Fruit fly (Drosophila melanogaster) whole organism, embryonic: Measurements from ENCODE around the gene AlaRS-m.

Experiments
- CG12236 ChIP-seq: fragments of 200-800 bp; sonication (Bioruptor generic); optimal IDR thresholded peaks from 2 replicates; lab custom pipeline; 2016; ENCODE audit warnings: missing biosample characterization, missing genetic modification characterization
- CG13894 ChIP-seq: fragments of 200-800 bp; sonication (Bioruptor generic); optimal IDR thresholded peaks from 3 replicates; lab custom pipeline; 2018; ENCODE audit warnings: missing biosample characterization, mild to moderate bottlenecking, missing genetic modification characterization, moderate library complexity
- CG14014 ChIP-seq: fragments of 200-800 bp; sonication (Bioruptor generic); IDR thresholded peaks from 2 replicates; pipeline ENCODE4 v1.3.6; 2022; ENCODE audit warnings: missing biosample characterization, missing genetic modification characterization
- CG15479 ChIP-seq: fragments of 200-800 bp; sonication (Bioruptor generic); optimal IDR thresholded peaks from 3 replicates; lab custom pipeline; 2019; ENCODE audit warnings: missing biosample characterization, mild to moderate bottlenecking, missing genetic modification characterization, moderate library complexity
- CG16863 ChIP-seq: fragments of 200-800 bp; sonication (Bioruptor generic); optimal IDR thresholded peaks from 3 replicates; lab custom pipeline; 2016; ENCODE audit warnings: missing biosample characterization, missing genetic modification characterization
- CG2678 ChIP-seq: fragments of 200-800 bp; sonication (Bioruptor generic); optimal IDR thresholded peaks from 3 replicates; lab custom pipeline; 2019; ENCODE audit warnings: missing biosample characterization, mild to moderate bottlenecking, missing genetic modification characterization, moderate library complexity
- CG34376 ChIP-seq: fragments of 200-800 bp; sonication (Bioruptor generic); optimal IDR thresholded peaks from 2 replicates; lab custom pipeline; 2018; ENCODE audit warnings: missing biosample characterization, mild to moderate bottlenecking, missing genetic modification characterization
- CG6683 ChIP-seq: fragments of 200-800 bp; sonication (Bioruptor generic); optimal IDR thresholded peaks from 2 replicates; lab custom pipeline; 2017; ENCODE audit warnings: missing biosample characterization, mild to moderate bottlenecking, missing genetic modification characterization, missing genetic modification reagents
- D ChIP-seq, 2 experiments: fragments of 200-800 bp in 1 of 2; fragments of >200 bp in 1 of 2; sonication (Bioruptor generic) in 1 of 2; optimal IDR thresholded peaks; 2 replicates in 1 of 2; 3 replicates in 1 of 2; lab custom pipeline; 2017; ENCODE audit warnings: mild to moderate bottlenecking in 1 of 2, missing biosample characterization in 1 of 2, missing genetic modification characterization in 1 of 2, missing genetic modification reagents in 1 of 2
- Dfd ChIP-seq, 2 experiments: fragments of >200 bp; optimal IDR thresholded peaks; 2 replicates each; lab custom pipeline; 2017; ENCODE audit warnings: missing biosample characterization in 2 of 2, missing genetic modification characterization in 2 of 2
- Ets65A ChIP-seq: fragments of 200-800 bp; sonication (Bioruptor generic); peaks from one replicate; lab custom pipeline; 2016; ENCODE audit warnings: missing biosample characterization, missing genetic modification characterization
- GATAe ChIP-seq: fragments of 200-800 bp; sonication (Bioruptor generic); conservative IDR thresholded peaks from 2 replicates; pipeline ENCODE4 v1.3.6; 2022; ENCODE audit warnings: missing biosample characterization, missing genetic modification characterization
- Hr78 ChIP-seq, 2 experiments: fragments of 200-800 bp in 1 of 2; fragments of >200 bp in 1 of 2; sonication (Bioruptor generic) in 1 of 2; optimal IDR thresholded peaks; 2 replicates each; lab custom pipeline; 2017 to 2019; ENCODE audit warnings: missing biosample characterization in 2 of 2, missing genetic modification characterization in 2 of 2, mild to moderate bottlenecking in 1 of 2, moderate library complexity in 1 of 2
- Med ChIP-seq: fragments of 200-800 bp; sonication (Bioruptor generic); peaks from one replicate; lab custom pipeline; 2016; ENCODE audit warnings: missing biosample characterization, missing genetic modification characterization, mild to moderate bottlenecking, inconsistent platforms, moderate library complexity
- Nf-YC ChIP-seq: fragments of 200-800 bp; optimal IDR thresholded peaks from 3 replicates; lab custom pipeline; 2019; ENCODE audit warnings: missing biosample characterization, mild to moderate bottlenecking, missing genetic modification characterization, moderate library complexity
- Pdp1 ChIP-seq, 2 experiments: fragments of 200-800 bp; sonication (Bioruptor generic); optimal IDR thresholded peaks; 3 replicates each; lab custom pipeline; 2016; ENCODE audit warnings: missing biosample characterization in 2 of 2, missing genetic modification characterization in 2 of 2, mild to moderate bottlenecking in 1 of 2, moderate library complexity in 1 of 2
- Ravus ChIP-seq: fragments of 200-800 bp; sonication (Bioruptor generic); IDR thresholded peaks from 2 replicates; pipeline ENCODE4 v1.3.6; 2022; ENCODE audit warnings: missing biosample characterization, missing genetic modification characterization
- Spps ChIP-seq: fragments of 200-800 bp; sonication (Bioruptor generic); optimal IDR thresholded peaks from 2 replicates; lab custom pipeline; 2018; ENCODE audit warnings: missing biosample characterization, mild to moderate bottlenecking, missing genetic modification characterization
- Stat92E ChIP-seq, 3 experiments: fragments of >200 bp in 2 of 3; fragments of 200-800 bp in 1 of 3; sonication (Bioruptor generic) in 1 of 3; optimal IDR thresholded peaks; 2 replicates each; lab custom pipeline; 2017 to 2019; ENCODE audit warnings: missing biosample characterization in 3 of 3, missing genetic modification characterization in 3 of 3, mild to moderate bottlenecking in 1 of 3, moderate library complexity in 1 of 3
- az2 ChIP-seq: fragments of 200-800 bp; sonication (Bioruptor generic); optimal IDR thresholded peaks from 3 replicates; lab custom pipeline; 2016; ENCODE audit warnings: missing biosample characterization, missing genetic modification characterization
- bab2 ChIP-seq: fragments of 200-800 bp; sonication (Bioruptor generic); optimal IDR thresholded peaks from 2 replicates; lab custom pipeline; 2016; ENCODE audit warnings: missing biosample characterization, missing genetic modification characterization
- bbx ChIP-seq: fragments of 200-800 bp; sonication (Bioruptor generic); IDR thresholded peaks from 2 replicates; pipeline ENCODE4 v1.3.6; 2022; ENCODE audit warnings: missing biosample characterization, missing genetic modification characterization; ENCODE audit not compliant: partially characterized antibody
- caup ChIP-seq: fragments of 200-800 bp; sonication (Bioruptor generic); optimal IDR thresholded peaks from 3 replicates; lab custom pipeline; 2017; ENCODE audit warnings: missing biosample characterization, mild to moderate bottlenecking, missing genetic modification characterization, moderate library complexity; ENCODE audit not compliant: severe bottlenecking
- cwo ChIP-seq: fragments of 200-800 bp; sonication (Bioruptor generic); optimal IDR thresholded peaks from 3 replicates; lab custom pipeline; 2017; ENCODE audit warnings: missing biosample characterization, missing genetic modification characterization, mild to moderate bottlenecking, moderate library complexity, missing genetic modification reagents
- exex ChIP-seq: fragments of 200-800 bp; sonication (Bioruptor generic); optimal IDR thresholded peaks from 4 replicates; lab custom pipeline; 2018; ENCODE audit warnings: missing biosample characterization, mild to moderate bottlenecking, missing genetic modification characterization, moderate library complexity
- ftz-f1 ChIP-seq: fragments of 200-800 bp; sonication (Bioruptor generic); optimal IDR thresholded peaks from 2 replicates; lab custom pipeline; 2016; ENCODE audit warnings: missing biosample characterization, missing genetic modification characterization
- gcm2 ChIP-seq: fragments of 200-800 bp; sonication (Bioruptor generic); optimal IDR thresholded peaks from 2 replicates; lab custom pipeline; 2016; ENCODE audit warnings: missing biosample characterization, missing genetic modification characterization
- grn ChIP-seq: fragments of 200-800 bp; sonication (Bioruptor generic); optimal IDR thresholded peaks from 3 replicates; lab custom pipeline; 2017; ENCODE audit warnings: missing biosample characterization, missing genetic modification characterization
- h ChIP-seq: fragments of >200 bp; optimal IDR thresholded peaks from 2 replicates; lab custom pipeline; 2017
- lab ChIP-seq: fragments of 200-800 bp; sonication (Bioruptor generic); optimal IDR thresholded peaks from 3 replicates; lab custom pipeline; 2017; ENCODE audit warnings: missing biosample characterization, missing genetic modification characterization, mild to moderate bottlenecking, moderate library complexity, missing genetic modification reagents
- mirr ChIP-seq: fragments of 200-800 bp; sonication (Bioruptor generic); optimal IDR thresholded peaks from 3 replicates; lab custom pipeline; 2018; ENCODE audit warnings: missing biosample characterization, mild to moderate bottlenecking, missing genetic modification characterization
- ro ChIP-seq: fragments of 200-800 bp; sonication (Bioruptor generic); IDR thresholded peaks from 2 replicates; pipeline ENCODE4 v1.3.6; 2022; ENCODE audit warnings: missing biosample characterization, missing genetic modification characterization
- sd ChIP-seq: fragments of 200-800 bp; sonication (Bioruptor generic); optimal IDR thresholded peaks from 3 replicates; lab custom pipeline; 2018; ENCODE audit warnings: missing biosample characterization, mild to moderate bottlenecking, missing genetic modification characterization, moderate library complexity
- sens-2 ChIP-seq: fragments of 200-800 bp; sonication (Bioruptor generic); IDR thresholded peaks from 2 replicates; pipeline ENCODE4 v1.3.6; 2022; ENCODE audit warnings: missing biosample characterization, missing genetic modification characterization
- sim ChIP-seq: fragments of 200-800 bp; sonication (Bioruptor generic); IDR thresholded peaks from 2 replicates; pipeline ENCODE4 v1.3.6; 2022; ENCODE audit warnings: missing biosample characterization, missing genetic modification characterization
- sug ChIP-seq: fragments of 200-800 bp; optimal IDR thresholded peaks from 2 replicates; lab custom pipeline; 2019; ENCODE audit warnings: missing biosample characterization, mild to moderate bottlenecking, missing genetic modification characterization, moderate library complexity
- trh ChIP-seq: fragments of 200-800 bp; sonication (Bioruptor generic); optimal IDR thresholded peaks from 2 replicates; lab custom pipeline; 2016; ENCODE audit warnings: missing biosample characterization, missing genetic modification characterization
- zfh1 ChIP-seq: fragments of 200-800 bp; sonication (Bioruptor generic); IDR thresholded peaks from 3 replicates; pipeline ENCODE4 v1.3.6; 2022; ENCODE audit warnings: missing biosample characterization, missing genetic modification characterization

The AlaRS-m gene

DNA sequence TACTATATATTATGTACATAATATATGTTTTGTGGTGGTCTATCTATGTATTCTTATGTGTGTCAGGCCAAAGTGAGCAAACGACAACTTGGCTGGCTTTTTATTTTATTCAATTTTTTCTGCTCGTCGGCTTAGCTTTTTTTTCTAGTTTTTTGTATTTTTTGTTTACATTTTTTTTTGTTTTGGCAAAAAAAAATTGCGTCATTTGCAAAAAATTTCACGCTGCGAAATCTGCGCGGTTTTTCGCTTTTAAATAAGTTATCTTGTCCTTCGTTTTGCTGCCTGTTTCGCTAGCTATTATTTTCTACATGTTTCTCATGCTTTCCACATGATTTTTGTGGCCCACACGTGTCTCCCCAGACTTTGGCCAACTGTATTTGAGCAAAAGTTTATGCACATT is 26.6 kb downstream of the AlaRS-m start:
- TF ChIP-seq Ets65A (GFP tag; lab: Kevin White, UChicago) (peak; percentile 23), CG2678 (no peak)

DNA sequence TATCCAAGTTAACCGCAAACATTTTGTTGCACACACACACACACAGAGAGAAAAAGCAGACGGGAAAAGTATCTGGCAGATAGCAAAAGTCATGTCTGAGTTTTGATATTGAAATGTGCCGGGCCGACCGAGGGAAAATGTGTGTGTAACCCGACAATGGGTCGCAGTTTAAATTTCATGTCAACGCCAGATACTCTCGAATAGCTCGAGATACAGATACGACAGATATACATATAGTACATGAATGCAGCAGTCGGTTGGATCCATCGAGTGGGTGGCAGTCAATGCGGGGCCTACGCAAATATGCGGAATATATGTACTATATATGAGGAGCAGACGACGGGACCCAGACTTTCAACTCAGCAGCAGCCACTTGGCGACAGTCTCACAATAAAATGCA is 30.2 kb downstream of the AlaRS-m start:
- TF ChIP-seq Med (GFP tag; lab: Kevin White, UChicago) (peak; percentile 64), Stat92E (GFP tag; optimal IDR thresholded peaks at IDR 0.05; lab: Kevin White, UChicago) (no peak)
- TF ChIP-seq, all 482 proteins: peak for 1

- TF ChIP-seq cwo (peak; percentile 40), CG13894 (tag; lab: Kevin White, UChicago) (no peak), D (optimal IDR thresholded peaks at IDR 0.05; lab: Kevin White, UChicago) (no peak), D (GFP tag; optimal IDR thresholded peaks at IDR 0.05; lab: Kevin White, UChicago) (no peak), h (lab: Kevin White, UChicago) (no peak), mirr (peak; percentile 92), caup (peak; percentile 27), CG14014 (GFP tag; lab: Robert Waterston, UW) (no peak), Ets65A (GFP tag; lab: Kevin White, UChicago) (peak; percentile 72), az2 (GFP tag; lab: Kevin White, UChicago) (no peak), sens-2 (peak; percentile 35; the same call in 1 of the 2 replicates), exex (tag; lab: Kevin White, UChicago) (peak; percentile 88), CG16863 (no peak), Hr78 (GFP tag; optimal IDR thresholded peaks at IDR 0.05; lab: Kevin White, UChicago) (peak in 1 of 2 experiments; percentile 60), Nf-YC (tag; lab: Kevin White, UChicago) (no peak), bab2 (GFP tag; lab: Kevin White, UChicago) (no peak), sim (GFP tag; lab: Robert Waterston, UW) (no peak), Dfd (GFP tag; optimal IDR thresholded peaks at IDR 0.05; lab: Kevin White, UChicago) (no peak), CG34376 (peak; percentile 34), trh (GFP tag; lab: Kevin White, UChicago) (no peak), Pdp1 (GFP tag; optimal IDR thresholded peaks at IDR 0.05; lab: Kevin White, UChicago) (peak in 1 of 2 experiments; percentile 13), bbx (GFP tag; lab: Robert Waterston, UW) (no peak), Ravus (GFP tag; lab: Robert Waterston, UW) (no peak), CG6683 (GFP tag; lab: Kevin White, UChicago) (no peak), zfh1 (no peak), grn (GFP tag; lab: Kevin White, UChicago) (peak; percentile 62), ro (GFP tag; lab: Robert Waterston, UW) (no peak), ftz-f1 (GFP tag; lab: Kevin White, UChicago) (no peak), CG12236 (GFP tag; lab: Kevin White, UChicago) (no peak), gcm2 (GFP tag; lab: Kevin White, UChicago) (no peak), sug (peak; percentile 63), lab (GFP tag; lab: Kevin White, UChicago) (peak; percentile 59), CG15479 (GFP tag; lab: Kevin White, UChicago) (peak; percentile 68), Spps (no peak), sd (tag; lab: Kevin White, UChicago) (peak; percentile 53), GATAe (GFP tag; lab: Robert Waterston, UW) (peak; percentile 40)
- TF ChIP-seq, all 482 proteins: peak for 15
Measured at dm6 chr3L:5176789-5177188, 30.9 kb downstream of the AlaRS-m start.
